Worm (Caenorhabditis elegans): ENCODE data around the gene srv-3.

srv-3 gene

DNA sequence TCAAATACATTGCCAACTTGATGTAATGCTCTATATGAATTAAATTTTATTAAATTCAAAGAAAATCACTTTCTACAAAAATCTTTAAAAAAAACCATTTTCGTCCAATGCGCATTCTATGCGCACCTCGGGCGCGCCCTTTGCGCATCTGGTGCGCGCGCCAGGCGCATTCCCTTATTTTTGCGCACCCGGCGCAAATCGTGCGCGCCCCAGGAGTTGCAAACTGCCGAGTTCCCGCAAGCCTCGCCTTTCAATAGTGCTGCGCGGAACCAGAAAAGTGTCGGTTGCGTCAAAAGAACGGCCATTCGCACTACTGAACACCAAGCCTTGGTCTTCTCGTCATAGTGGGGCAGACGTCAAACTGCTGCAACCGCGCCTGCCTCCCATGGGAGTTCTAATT lies 25.0 kb upstream of the srv-3 start:
- TF ChIP-seq C34F6.9 (tag; optimal IDR thresholded peaks at IDR 0.05) (no peak), nhr-12 (tag; optimal IDR thresholded peaks at IDR 0.05) (no peak), peb-1 (tag; optimal IDR thresholded peaks at IDR 0.05) (no peak), ztf-1 (GFP tag; conservative IDR thresholded peaks at IDR 0.05) (no peak), sma-9 (GFP tag; optimal IDR thresholded peaks at IDR 0.05) (no peak), sma-9 (tag; optimal IDR thresholded peaks at IDR 0.05) (no peak), skn-1 (tag; optimal IDR thresholded peaks at IDR 0.05) (no peak), elt-1 (tag; optimal IDR thresholded peaks at IDR 0.05) (no peak)

DNA sequence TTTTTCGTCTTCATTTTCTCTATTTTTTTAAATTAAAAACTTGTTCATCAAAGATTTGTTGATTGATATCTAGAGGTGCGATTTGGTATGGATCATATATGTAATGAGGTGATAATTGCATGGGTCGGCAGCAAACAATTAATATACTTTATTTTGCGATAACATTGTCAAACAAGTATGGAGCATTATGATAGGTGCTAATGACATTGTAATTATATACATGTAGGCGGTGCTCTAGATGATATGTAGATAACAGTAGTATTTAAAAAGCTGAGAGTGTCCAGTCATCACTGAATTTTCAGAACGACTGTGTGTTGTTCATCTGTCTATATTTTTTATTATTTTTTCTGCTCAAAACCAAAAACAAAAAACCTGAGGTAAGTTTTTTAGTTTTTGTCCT lies 21.5 kb upstream of the srv-3 start, which contains the start of gene Y116F11A.1:
Gene Y116F11A.1 (plus strand): TSS at position 301 of the 400 bp plus-strand sequence.
- TF ChIP-seq lin-13 (GFP tag; optimal IDR thresholded peaks at IDR 0.05): no peak
- no peak for TF ChIP-seq nhr-77 (tag; optimal IDR thresholded peaks at IDR 0.05)
- TF ChIP-seq nhr-129 (tag; optimal IDR thresholded peaks at IDR 0.05): no peak
- no peak for TF ChIP-seq elt-3 (tag; optimal IDR thresholded peaks at IDR 0.05)
- no peak for TF ChIP-seq peb-1 (tag; optimal IDR thresholded peaks at IDR 0.05)
- no peak for TF ChIP-seq gmeb-1 (tag; optimal IDR thresholded peaks at IDR 0.05)
- TF ChIP-seq fos-1 (tag; optimal IDR thresholded peaks at IDR 0.05): no peak
- TF ChIP-seq Y55F3AM.14 (GFP tag; optimal IDR thresholded peaks at IDR 0.05): no peak
- no peak for TF ChIP-seq ZK546.5 (tag; optimal IDR thresholded peaks at IDR 0.05)

DNA sequence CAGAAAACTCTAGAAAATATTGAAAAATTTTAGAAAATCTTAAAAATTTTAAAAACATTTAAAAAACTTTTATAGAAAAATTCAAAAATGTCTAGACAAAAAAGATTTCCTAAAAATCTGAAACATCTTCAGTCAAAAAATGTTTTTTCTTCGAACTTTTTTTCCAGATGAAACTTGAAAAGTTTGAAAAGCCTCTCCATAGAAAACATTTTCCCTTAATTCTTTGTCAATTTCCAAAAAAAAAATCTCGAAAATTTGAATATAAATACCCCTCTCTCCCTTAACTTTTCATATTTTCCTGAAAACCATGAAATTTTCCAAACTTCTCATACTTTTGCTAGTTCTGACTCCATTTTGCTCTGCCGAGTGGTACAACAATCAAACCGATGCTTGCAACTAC lies 20.0 kb upstream of the srv-3 start, which contains the start of gene Y116F11A.3:
Gene Y116F11A.3 (plus strand): TSS at position 301 of the 400 bp plus-strand sequence.
- TF ChIP-seq snpc-4 (tag; optimal IDR thresholded peaks at IDR 0.05) (no peak), nhr-77 (tag; optimal IDR thresholded peaks at IDR 0.05) (no peak), nhr-10 (tag; optimal IDR thresholded peaks at IDR 0.05) (no peak), zag-1 (tag; optimal IDR thresholded peaks at IDR 0.05) (no peak), R02D3.7 (tag; optimal IDR thresholded peaks at IDR 0.05) (no peak), nhr-25 (tag; optimal IDR thresholded peaks at IDR 0.05) (no peak), aly-2 (tag; optimal IDR thresholded peaks at IDR 0.05) (no peak), elt-1 (tag; optimal IDR thresholded peaks at IDR 0.05) (no peak), ama-1 (optimal IDR thresholded peaks at IDR 0.05) (no peak), nhr-6 (tag; optimal IDR thresholded peaks at IDR 0.05) (no peak), ztf-1 (GFP tag; conservative IDR thresholded peaks at IDR 0.05) (no peak), unc-39 (tag; optimal IDR thresholded peaks at IDR 0.05) (no peak), ceh-82 (tag; optimal IDR thresholded peaks at IDR 0.05) (no peak), ztf-4 (tag; optimal IDR thresholded peaks at IDR 0.05) (no peak), gmeb-1 (tag; optimal IDR thresholded peaks at IDR 0.05) (no peak), peb-1 (tag; optimal IDR thresholded peaks at IDR 0.05) (no peak)

DNA sequence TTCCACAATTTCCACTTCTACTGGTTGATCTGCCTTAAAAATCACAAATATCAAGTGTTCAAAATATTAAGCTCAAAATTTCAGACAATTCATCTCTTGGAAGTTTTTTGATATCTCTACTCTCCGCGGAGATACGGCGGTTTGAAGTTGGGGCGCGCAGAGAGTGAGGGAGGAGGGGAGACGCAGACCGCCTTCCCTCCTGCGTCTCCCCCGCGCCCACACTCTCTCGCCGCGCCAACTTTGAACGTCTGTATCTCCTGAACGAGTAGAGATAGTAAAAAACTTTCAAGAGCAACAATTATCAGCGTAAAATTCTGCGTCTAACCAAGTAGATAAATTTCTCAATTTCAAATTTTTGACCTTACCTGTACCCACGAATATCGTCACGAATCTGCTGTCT lies 19.2 kb upstream of the srv-3 start:
- TF ChIP-seq lin-13 (GFP tag; optimal IDR thresholded peaks at IDR 0.05): peak; percentile 54
- TF ChIP-seq C34F6.9 (tag; optimal IDR thresholded peaks at IDR 0.05): no peak
- no peak for TF ChIP-seq snpc-4 (tag; optimal IDR thresholded peaks at IDR 0.05)
- TF ChIP-seq gmeb-1 (tag; optimal IDR thresholded peaks at IDR 0.05): no peak

DNA sequence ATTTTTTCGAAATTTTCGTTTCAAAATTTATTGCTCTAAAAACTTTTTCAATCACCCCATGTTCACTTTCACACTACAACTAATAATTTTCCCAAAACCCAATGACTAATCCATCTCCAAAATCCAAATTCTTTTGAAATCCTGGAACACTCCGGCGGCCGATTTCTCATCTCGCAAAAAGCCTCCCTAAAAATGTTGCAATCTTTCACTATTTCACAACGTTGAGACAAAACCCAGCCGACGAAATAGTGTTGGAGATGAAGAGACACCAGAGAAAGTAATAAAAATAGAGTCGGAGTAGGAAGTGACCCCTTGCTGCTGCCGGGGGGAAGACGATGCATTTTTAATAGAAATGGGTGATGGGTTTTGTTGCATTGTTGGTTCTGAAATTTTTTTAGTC lies 15.8 kb upstream of the srv-3 start:
- TF ChIP-seq ceh-16 (tag; optimal IDR thresholded peaks at IDR 0.05) (no peak), elt-3 (tag; optimal IDR thresholded peaks at IDR 0.05) (no peak), C34F6.9 (tag; optimal IDR thresholded peaks at IDR 0.05) (no peak), ztf-1 (GFP tag; conservative IDR thresholded peaks at IDR 0.05) (no peak), unc-55 (GFP tag; optimal IDR thresholded peaks at IDR 0.05) (peak; percentile 9), nhr-12 (tag; optimal IDR thresholded peaks at IDR 0.05) (no peak), elt-1 (tag; optimal IDR thresholded peaks at IDR 0.05) (no peak), nhr-77 (tag; optimal IDR thresholded peaks at IDR 0.05) (no peak), gmeb-1 (tag; optimal IDR thresholded peaks at IDR 0.05) (no peak), sem-4 (tag; optimal IDR thresholded peaks at IDR 0.05) (no peak), aly-2 (tag; optimal IDR thresholded peaks at IDR 0.05) (no peak), nhr-21 (tag; optimal IDR thresholded peaks at IDR 0.05) (no peak), ztf-11 (tag; optimal IDR thresholded peaks at IDR 0.05) (peak; percentile 5)

DNA sequence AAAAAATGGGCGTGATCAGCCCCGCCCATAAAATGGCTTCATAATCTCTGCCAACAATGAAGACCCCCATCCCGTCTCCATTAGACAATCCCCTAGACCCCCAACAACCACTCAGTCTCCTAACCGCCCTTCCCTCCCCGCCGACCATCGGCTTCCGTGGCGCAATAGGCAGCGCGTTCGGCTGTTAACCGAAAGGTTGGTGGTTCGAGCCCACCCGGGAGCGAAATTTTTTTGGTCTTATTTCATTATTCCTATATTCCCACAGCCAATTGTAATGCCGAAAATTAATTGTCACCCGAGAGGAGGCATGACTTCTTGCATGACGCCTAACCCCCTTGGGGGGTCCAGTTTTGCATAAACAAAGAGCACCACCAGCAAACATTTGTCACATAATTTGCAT lies 14.1 kb upstream of the srv-3 start:
- TF ChIP-seq lin-11 (tag; optimal IDR thresholded peaks at IDR 0.05) (peak; percentile 7), nhr-10 (tag; optimal IDR thresholded peaks at IDR 0.05) (no peak), R02D3.7 (tag; optimal IDR thresholded peaks at IDR 0.05) (no peak), lin-13 (GFP tag; optimal IDR thresholded peaks at IDR 0.05) (peak; percentile 25), C34F6.9 (tag; optimal IDR thresholded peaks at IDR 0.05) (no peak), aly-2 (tag; optimal IDR thresholded peaks at IDR 0.05) (no peak), gmeb-1 (tag; optimal IDR thresholded peaks at IDR 0.05) (peak; percentile 7), elt-3 (tag; optimal IDR thresholded peaks at IDR 0.05) (no peak), ztf-4 (tag; optimal IDR thresholded peaks at IDR 0.05) (no peak), nhr-25 (tag; optimal IDR thresholded peaks at IDR 0.05) (no peak), skn-1 (tag; optimal IDR thresholded peaks at IDR 0.05) (no peak)
